Worm (Caenorhabditis elegans): ENCODE results near the gene folr-1.

The folr-1 gene

ce11 chrX:9918997-9919396, at the start of gene folr-1:
folr-1 (plus strand) TSS chrX:9919297.
- TF ChIP-seq F37D6.2 (tag; optimal IDR thresholded peaks at IDR 0.05) (no peak), set-16 (GFP tag; IDR thresholded peaks at IDR 0.05) (no peak), nhr-102 (tag; optimal IDR thresholded peaks at IDR 0.05) (no peak), tag-97 (GFP tag; IDR thresholded peaks at IDR 0.05) (no peak), ztf-11 (tag; optimal IDR thresholded peaks at IDR 0.05) (no peak), unc-39 (tag; optimal IDR thresholded peaks at IDR 0.05) (no peak), spr-1 (tag; optimal IDR thresholded peaks at IDR 0.05) (no peak), T26A8.4 (GFP tag; IDR thresholded peaks at IDR 0.05) (no peak), T20F7.1 (GFP tag; optimal IDR thresholded peaks at IDR 0.05) (no peak), snpc-4 (tag; optimal IDR thresholded peaks at IDR 0.05) (no peak)

- TF ChIP-seq nhr-6 (tag; optimal IDR thresholded peaks at IDR 0.05) (no peak), F26F4.8 (GFP tag; conservative IDR thresholded peaks at IDR 0.05) (no peak), zip-2 (tag; optimal IDR thresholded peaks at IDR 0.05) (no peak), ZK546.5 (tag; optimal IDR thresholded peaks at IDR 0.05) (no peak), F37D6.2 (tag; optimal IDR thresholded peaks at IDR 0.05) (no peak), nhr-28 (tag; optimal IDR thresholded peaks at IDR 0.05) (no peak), hlh-30 (tag; optimal IDR thresholded peaks at IDR 0.05; ENCODE audit: insufficient read depth) (no peak), nhr-10 (tag; optimal IDR thresholded peaks at IDR 0.05) (no peak), ces-1 (GFP tag; optimal IDR thresholded peaks at IDR 0.05) (no peak), mxl-3 (GFP tag; optimal IDR thresholded peaks at IDR 0.05) (no peak), nhr-111 (GFP tag; optimal IDR thresholded peaks at IDR 0.05) (no peak), mxl-2 (GFP tag; conservative IDR thresholded peaks at IDR 0.05) (no peak), fkh-10 (GFP tag; optimal IDR thresholded peaks at IDR 0.05) (no peak), spr-1 (tag; optimal IDR thresholded peaks at IDR 0.05) (no peak), zfp-2 (tag; optimal IDR thresholded peaks at IDR 0.05) (no peak), rbr-2 (tag; optimal IDR thresholded peaks at IDR 0.05) (no peak), zfp-3 (GFP tag; conservative IDR thresholded peaks at IDR 0.05) (no peak), R02D3.7 (tag; optimal IDR thresholded peaks at IDR 0.05) (no peak)
Observed at ce11 chrX:9869522-9869921, 49.6 kb upstream of the folr-1 start, which contains the start of gene R07B1.13. R07B1.13 (plus strand) TSS chrX:9869822.

ce11 chrX:9872554-9872953, 46.5 kb upstream of the folr-1 start, which contains the start of gene R07B1.8:
R07B1.8 (minus strand) TSS chrX:9872654.
- TF ChIP-seq skn-1 (tag; optimal IDR thresholded peaks at IDR 0.05) (no peak), lin-15B (tag; optimal IDR thresholded peaks at IDR 0.05) (no peak), snpc-1.2 (GFP tag; IDR thresholded peaks at IDR 0.05) (no peak)

ce11 chrX:9877117-9877516, 42.0 kb upstream of the folr-1 start, which contains the start of gene R07B1.9:
R07B1.9 (plus strand) TSS chrX:9877417.
- TF ChIP-seq pha-4 (GFP tag; IDR thresholded peaks at IDR 0.05) (no peak), pha-4 (tag; optimal IDR thresholded peaks at IDR 0.05) (no peak), aha-1 (tag) (peak; percentile 31)

- TF ChIP-seq daf-8 (GFP tag; IDR thresholded peaks at IDR 0.05) (no peak), tag-97 (GFP tag; IDR thresholded peaks at IDR 0.05) (no peak), lin-15B (tag; optimal IDR thresholded peaks at IDR 0.05) (no peak), unc-39 (tag; optimal IDR thresholded peaks at IDR 0.05) (no peak), dmd-8 (GFP tag; IDR thresholded peaks at IDR 0.05) (no peak), saeg-2 (GFP tag; IDR thresholded peaks at IDR 0.05) (no peak), nhr-102 (tag; optimal IDR thresholded peaks at IDR 0.05) (no peak), R02D3.7 (tag; optimal IDR thresholded peaks at IDR 0.05) (no peak), hif-1 (tag; optimal IDR thresholded peaks at IDR 0.05) (no peak), nhr-6 (tag; optimal IDR thresholded peaks at IDR 0.05) (no peak), egl-43 (GFP tag; IDR thresholded peaks at IDR 0.05) (no peak), daf-12 (tag; optimal IDR thresholded peaks at IDR 0.05) (no peak), nhr-77 (tag; optimal IDR thresholded peaks at IDR 0.05) (no peak), dmd-9 (GFP tag; IDR thresholded peaks at IDR 0.05) (no peak), aha-1 (tag) (no peak), mes-2 (tag; optimal IDR thresholded peaks at IDR 0.05; ENCODE audit: poor library complexity, severe bottlenecking) (no peak), F44E2.7 (GFP tag; IDR thresholded peaks at IDR 0.05) (no peak), ceh-44 (GFP tag; IDR thresholded peaks at IDR 0.05) (no peak), daf-16 (GFP tag; optimal IDR thresholded peaks at IDR 0.05) (no peak), daf-16 (tag; optimal IDR thresholded peaks at IDR 0.05) (no peak)
Observed at ce11 chrX:9882112-9882511, 37.0 kb upstream of the folr-1 start, which contains the start of gene glo-1. glo-1 (minus strand) TSS chrX:9882212.

All from whole organism, L4 larva.